Fruit fly (Drosophila melanogaster): ENCODE data around the gene hbt.

dm6 chr2L:13290276-13291065 is 40.5 kb downstream of the hbt start:
- TF ChIP-seq kay (GFP tag; ENCODE audit: borderline replicate concordance) (peak; percentile 93), Crg-1 (GFP tag; optimal IDR thresholded peaks at IDR 0.05) (peak; percentile 61), cnc (optimal IDR thresholded peaks at IDR 0.05) (no peak), CG12768 (GFP tag; optimal IDR thresholded peaks at IDR 0.05) (peak; percentile 80), toe (GFP tag; optimal IDR thresholded peaks at IDR 0.05) (no peak), Mnt (GFP tag; optimal IDR thresholded peaks at IDR 0.05) (peak; percentile 62), CG5204 (GFP tag; optimal IDR thresholded peaks at IDR 0.05) (no peak), bab1 (GFP tag; optimal IDR thresholded peaks at IDR 0.05) (no peak), pad (GFP tag; optimal IDR thresholded peaks at IDR 0.05) (no peak)
